Worm (Caenorhabditis elegans) whole organism, L1 larva: ENCODE results near the gene tba-8.
"Not testable (repeated sequence)": the region's sequence is repeated elsewhere in the genome, so short reads cannot be mapped to it uniquely, and the experiment has no call there.

Source experiments
- C34B4.2 ChIP-seq: sonication (generic microtip); optimal IDR thresholded peaks from 2 replicates; lab custom pipeline; 2017; ENCODE audit warnings: mild to moderate bottlenecking, missing genetic modification characterization, missing compliant biosample characterization
- aly-2 ChIP-seq: fragments of 150-350 bp; optimal IDR thresholded peaks from 2 replicates; lab custom pipeline; 2014; ENCODE audit warnings: missing biosample characterization, missing genetic modification characterization
- ama-1 ChIP-seq: fragments of 150-350 bp; optimal IDR thresholded peaks from 2 replicates; lab custom pipeline; 2014
- ceh-63 ChIP-seq: fragments of 200-800 bp; sonication (Bioruptor generic); optimal IDR thresholded peaks from 2 replicates; lab custom pipeline; 2018; ENCODE audit warnings: mild to moderate bottlenecking, missing genetic modification characterization, missing compliant biosample characterization
- ceh-8 ChIP-seq: fragments of 200-800 bp; sonication (Bioruptor generic); optimal IDR thresholded peaks from 2 replicates; lab custom pipeline; 2018; ENCODE audit warnings: mild to moderate bottlenecking, missing genetic modification characterization, moderate library complexity, missing compliant biosample characterization
- ceh-88 ChIP-seq: fragments of 200-800 bp; sonication (Bioruptor generic); IDR thresholded peaks from 2 replicates; pipeline ENCODE4 v1.3.6; 2022; ENCODE audit warnings: missing genetic modification characterization, missing compliant biosample characterization
- ces-1 ChIP-seq: fragments of 150-350 bp; optimal IDR thresholded peaks from 2 replicates; lab custom pipeline; 2014; ENCODE audit warnings: missing biosample characterization, missing genetic modification reagents, missing genetic modification characterization
- dsc-1 ChIP-seq: sonication (generic microtip); optimal IDR thresholded peaks from 2 replicates; lab custom pipeline; 2016; ENCODE audit warnings: mild to moderate bottlenecking, missing genetic modification characterization, missing compliant biosample characterization
- egl-27 ChIP-seq, 2 experiments: fragments of 150-350 bp in 1 of 2; sonication (generic microtip); optimal IDR thresholded peaks; 3 replicates each; lab custom pipeline; 2017 to 2018; ENCODE audit warnings: missing biosample characterization in 2 of 2, missing genetic modification characterization in 2 of 2, missing genetic modification reagents in 2 of 2
- elt-2 ChIP-seq: sonication (generic microtip); optimal IDR thresholded peaks from 2 replicates; lab custom pipeline; 2016; ENCODE audit warnings: missing genetic modification characterization, mild to moderate bottlenecking, inconsistent platforms, missing compliant biosample characterization, missing genetic modification reagents
- fkh-4 ChIP-seq: sonication (generic microtip); optimal IDR thresholded peaks from 2 replicates; lab custom pipeline; 2016; ENCODE audit warnings: missing compliant biosample characterization, missing genetic modification characterization, borderline replicate concordance
- fkh-8 ChIP-seq: sonication (generic microtip); optimal IDR thresholded peaks from 2 replicates; lab custom pipeline; 2016; ENCODE audit warnings: mild to moderate bottlenecking, missing genetic modification characterization, missing compliant biosample characterization
- fos-1 ChIP-seq: fragments of 150-350 bp; optimal IDR thresholded peaks from 2 replicates; lab custom pipeline; 2014; ENCODE audit warnings: missing biosample characterization, missing genetic modification characterization
- hlh-17 ChIP-seq: fragments of 200-800 bp; sonication (Bioruptor generic); optimal IDR thresholded peaks from 2 replicates; lab custom pipeline; 2018; ENCODE audit warnings: missing genetic modification characterization, mild to moderate bottlenecking, missing compliant biosample characterization, moderate library complexity, borderline replicate concordance
- hlh-4 ChIP-seq: sonication (generic microtip); optimal IDR thresholded peaks from 2 replicates; lab custom pipeline; 2016; ENCODE audit warnings: mild to moderate bottlenecking, missing genetic modification characterization, missing compliant biosample characterization
- irx-1 ChIP-seq: sonication (generic microtip); optimal IDR thresholded peaks from 2 replicates; lab custom pipeline; 2016; ENCODE audit warnings: missing genetic modification characterization, missing compliant biosample characterization
- lin-13 ChIP-seq: fragments of 150-350 bp; optimal IDR thresholded peaks from 2 replicates; lab custom pipeline; 2014; ENCODE audit warnings: missing biosample characterization, missing genetic modification reagents, missing genetic modification characterization
- lin-14 ChIP-seq: fragments of 200-800 bp; sonication (Bioruptor generic); optimal IDR thresholded peaks from 2 replicates; lab custom pipeline; 2018; ENCODE audit warnings: mild to moderate bottlenecking, missing genetic modification characterization, moderate library complexity, missing compliant biosample characterization
- lin-15B ChIP-seq: fragments of 150-350 bp; sonication (generic microtip); optimal IDR thresholded peaks from 3 replicates; lab custom pipeline; 2014; ENCODE audit warnings: missing biosample characterization, missing genetic modification characterization
- lin-35 ChIP-seq, 2 experiments: fragments of 150-350 bp; optimal IDR thresholded peaks; 2 replicates each; lab custom pipeline; 2014; ENCODE audit warnings: missing biosample characterization in 2 of 2, missing genetic modification characterization in 2 of 2, missing genetic modification reagents in 2 of 2
- lir-3 ChIP-seq: sonication (generic microtip); optimal IDR thresholded peaks from 2 replicates; lab custom pipeline; 2016; ENCODE audit warnings: mild to moderate bottlenecking, missing genetic modification characterization, moderate library complexity, missing compliant biosample characterization; ENCODE audit not compliant: poor library complexity
- lsy-2 ChIP-seq, 2 experiments: fragments of 150-350 bp; optimal IDR thresholded peaks; 2 replicates each; lab custom pipeline; 2014; ENCODE audit warnings: missing biosample characterization in 2 of 2, missing genetic modification characterization in 2 of 2
- mab-9 ChIP-seq: fragments of 200-800 bp; sonication (Bioruptor generic); IDR thresholded peaks from 2 replicates; pipeline ENCODE4 v1.3.6; 2022; ENCODE audit warnings: missing genetic modification reagents, missing genetic modification characterization, missing compliant biosample characterization
- mdl-1 ChIP-seq, 2 experiments: fragments of 150-350 bp; optimal IDR thresholded peaks; 2 replicates each; lab custom pipeline; 2014 to 2017; ENCODE audit warnings: missing biosample characterization in 2 of 2, missing genetic modification characterization in 2 of 2, inconsistent platforms in 1 of 2
- mep-1 ChIP-seq: fragments of 150-350 bp; optimal IDR thresholded peaks from 2 replicates; lab custom pipeline; 2014; ENCODE audit warnings: missing biosample characterization, missing genetic modification characterization
- nhr-71 ChIP-seq: sonication (generic microtip); optimal IDR thresholded peaks from 2 replicates; lab custom pipeline; 2016; ENCODE audit warnings: mild to moderate bottlenecking, missing genetic modification characterization, moderate library complexity, missing compliant biosample characterization
- nhr-76 ChIP-seq: sonication (generic microtip); optimal IDR thresholded peaks from 2 replicates; lab custom pipeline; 2017; ENCODE audit warnings: missing biosample characterization, missing genetic modification characterization
- nhr-84 ChIP-seq: sonication (generic microtip); optimal IDR thresholded peaks from 2 replicates; lab custom pipeline; 2017; ENCODE audit warnings: missing biosample characterization, missing genetic modification characterization
- nhr-90 ChIP-seq: sonication (generic microtip); optimal IDR thresholded peaks from 2 replicates; lab custom pipeline; 2016; ENCODE audit warnings: mild to moderate bottlenecking, missing genetic modification characterization, missing compliant biosample characterization; ENCODE audit not compliant: poor library complexity
- pax-3 ChIP-seq: fragments of 200-800 bp; sonication (Bioruptor generic); optimal IDR thresholded peaks from 2 replicates; lab custom pipeline; 2018; ENCODE audit warnings: mild to moderate bottlenecking, missing genetic modification characterization, moderate library complexity, missing compliant biosample characterization
- snu-23 ChIP-seq: sonication (generic microtip); optimal IDR thresholded peaks from 2 replicates; lab custom pipeline; 2016; ENCODE audit warnings: missing genetic modification characterization, missing compliant biosample characterization
- sox-4 ChIP-seq: sonication (generic microtip); optimal IDR thresholded peaks from 2 replicates; lab custom pipeline; 2016; ENCODE audit warnings: missing genetic modification characterization, missing compliant biosample characterization
- sup-37 ChIP-seq: fragments of 200-800 bp; sonication (Bioruptor generic); optimal IDR thresholded peaks from 2 replicates; lab custom pipeline; 2018; ENCODE audit warnings: mild to moderate bottlenecking, missing genetic modification characterization, missing compliant biosample characterization
- swsn-7 ChIP-seq: sonication (generic microtip); optimal IDR thresholded peaks from 2 replicates; lab custom pipeline; 2016; ENCODE audit warnings: missing genetic modification characterization, missing compliant biosample characterization
- tbx-2 ChIP-seq: sonication (generic microtip); optimal IDR thresholded peaks from 2 replicates; lab custom pipeline; 2016; ENCODE audit warnings: missing genetic modification characterization, missing compliant biosample characterization
- unc-30 ChIP-seq: sonication (generic microtip); optimal IDR thresholded peaks from 2 replicates; lab custom pipeline; 2017; ENCODE audit warnings: missing biosample characterization, missing genetic modification characterization
- unc-62 ChIP-seq: fragments of 150-350 bp; optimal IDR thresholded peaks from 2 replicates; lab custom pipeline; 2014; ENCODE audit warnings: missing biosample characterization, missing genetic modification reagents, missing genetic modification characterization
- unc-86 ChIP-seq: sonication (generic microtip); optimal IDR thresholded peaks from 2 replicates; lab custom pipeline; 2016; ENCODE audit warnings: missing genetic modification characterization, missing compliant biosample characterization
- unc-98 ChIP-seq: fragments of 200-800 bp; sonication (Bioruptor generic); IDR thresholded peaks from 2 replicates; pipeline ENCODE4 v1.3.6; 2022; ENCODE audit warnings: missing genetic modification characterization, missing compliant biosample characterization
- vab-15 ChIP-seq: sonication (generic microtip); optimal IDR thresholded peaks from 2 replicates; lab custom pipeline; 2017; ENCODE audit warnings: missing genotype, mild to moderate bottlenecking, missing genetic modification characterization, missing compliant biosample characterization
- ztf-11 ChIP-seq, 2 experiments: sonication (generic microtip); optimal IDR thresholded peaks; 2 replicates each; lab custom pipeline; 2016 to 2017; ENCODE audit warnings: missing genetic modification characterization in 2 of 2, missing biosample characterization in 1 of 2, missing compliant biosample characterization in 1 of 2
- ztf-4 ChIP-seq: fragments of 150-350 bp; optimal IDR thresholded peaks from 2 replicates; lab custom pipeline; 2014; ENCODE audit warnings: missing biosample characterization, missing genetic modification characterization

The tba-8 gene

ce11 chrX:9465722-9466132 lies 7.6 kb upstream of the tba-8 start (continued):
- peak; percentile 99 for TF ChIP-seq nhr-71 (tag; lab: Kevin White, UChicago)
- TF ChIP-seq lin-13 (GFP tag; lab: Kevin White, UChicago): peak; percentile 99
- TF ChIP-seq vab-15: peak; percentile 71
- TF ChIP-seq nhr-84 (tag; lab: Kevin White, UChicago): peak; percentile 87
- TF ChIP-seq aly-2: peak; percentile 99
- TF ChIP-seq C34B4.2 (tag; lab: Kevin White, UChicago): peak; percentile 51
- peak; percentile 99 for TF ChIP-seq tbx-2 (tag; lab: Kevin White, UChicago)
- TF ChIP-seq nhr-76 (tag; lab: Kevin White, UChicago): peak; percentile 100
- TF ChIP-seq ceh-63 (GFP tag; lab: Kevin White, UChicago): peak; percentile 44
- TF ChIP-seq irx-1 (tag; lab: Kevin White, UChicago): peak; percentile 100
- TF ChIP-seq lir-3 (tag; lab: Kevin White, UChicago): peak; percentile 94
- TF ChIP-seq fkh-8: peak; percentile 96
- peak; percentile 99 for TF ChIP-seq swsn-7 (tag; lab: Kevin White, UChicago)
- TF ChIP-seq sup-37: peak; percentile 94
- no peak for TF ChIP-seq ama-1 (lab: Kevin White, UChicago)
- peak; percentile 100 for TF ChIP-seq snu-23
- TF ChIP-seq fos-1 (tag; lab: Kevin White, UChicago): peak; percentile 99
- peak; percentile 85 for TF ChIP-seq hlh-4 (tag; lab: Kevin White, UChicago)
- peak; percentile 79 to 96 for TF ChIP-seq ztf-11 (tag; optimal IDR thresholded peaks at IDR 0.05; lab: Kevin White, UChicago)
- TF ChIP-seq unc-62 (GFP tag; lab: Kevin White, UChicago): no peak
- peak; percentile 68 to 93 for TF ChIP-seq lin-35 (GFP tag; optimal IDR thresholded peaks at IDR 0.05; lab: Kevin White, UChicago)
- peak; percentile 99 for TF ChIP-seq ztf-4 (tag; lab: Kevin White, UChicago)
- peak; percentile 96 for TF ChIP-seq fkh-4
- peak; percentile 100 for TF ChIP-seq dsc-1 (tag; lab: Kevin White, UChicago)
- peak; percentile 95 to 96 for TF ChIP-seq lsy-2 (tag; optimal IDR thresholded peaks at IDR 0.05; lab: Kevin White, UChicago)
- peak; percentile 100 for TF ChIP-seq sox-4 (tag; lab: Kevin White, UChicago)
- TF ChIP-seq mab-9 (GFP tag; lab: Robert Waterston, UW): peak; percentile 97
- TF ChIP-seq ces-1 (GFP tag; lab: Kevin White, UChicago): peak; percentile 87
- peak; percentile 95 for TF ChIP-seq unc-86
- TF ChIP-seq mdl-1 (tag; optimal IDR thresholded peaks at IDR 0.05; lab: Kevin White, UChicago): peak; percentile 71 to 90
- peak; percentile 93 for TF ChIP-seq unc-30 (tag; lab: Kevin White, UChicago)
- peak; percentile 91 for TF ChIP-seq unc-98 (GFP tag; lab: Robert Waterston, UW)
- TF ChIP-seq lin-15B: peak; percentile 50
- TF ChIP-seq ceh-8 (GFP tag; lab: Kevin White, UChicago): peak; percentile 99
- TF ChIP-seq mep-1 (tag; lab: Kevin White, UChicago): peak; percentile 100
- TF ChIP-seq hlh-17 (GFP tag; lab: Kevin White, UChicago): no peak
- TF ChIP-seq egl-27 (tag; optimal IDR thresholded peaks at IDR 0.05; lab: Kevin White, UChicago): peak; percentile 93
- peak; percentile 97 for TF ChIP-seq ceh-88
- peak; percentile 96 for TF ChIP-seq elt-2 (tag; lab: Kevin White, UChicago)
- TF ChIP-seq nhr-90 (tag; lab: Kevin White, UChicago): peak; percentile 100

ce11 chrX:9463045-9463444 lies 4.9 kb upstream of the tba-8 start, which contains the start of gene ZK899.6:
Gene ZK899.6 (plus strand): TSS chrX:9463345.
- not testable (repeated sequence) for TF ChIP-seq hlh-17 (GFP tag; lab: Kevin White, UChicago); lin-14; pax-3
- TF ChIP-seq, all 84 proteins: peak for 0; not testable (repeated sequence) for 84
